Fruit fly (Drosophila melanogaster) Kc167 (cell line): ENCODE results near the gene CG7824.

ENCODE experiments used
- Myc ChIP-seq: fragments of >200 bp; optimal IDR thresholded peaks from 2 replicates; lab custom pipeline; 2017; ENCODE audit warnings: missing external identifiers
- Sin3A ChIP-seq: fragments of >200 bp; optimal IDR thresholded peaks from 2 replicates; lab custom pipeline; 2018; ENCODE audit warnings: missing external identifiers
- h ChIP-seq: fragments of >200 bp; optimal IDR thresholded peaks from 3 replicates; lab custom pipeline; 2018; ENCODE audit warnings: missing external identifiers
- insv ChIP-seq: fragments of >200 bp; optimal IDR thresholded peaks from 3 replicates; lab custom pipeline; 2018; ENCODE audit warnings: missing external identifiers
- psq ChIP-seq: fragments of >200 bp; optimal IDR thresholded peaks from 2 replicates; lab custom pipeline; 2017; ENCODE audit warnings: missing external identifiers
- ttk ChIP-seq: sonication (Bioruptor generic); optimal IDR thresholded peaks from 2 replicates; lab custom pipeline; 2017; ENCODE audit warnings: missing external identifiers

The CG7824 gene

DNA sequence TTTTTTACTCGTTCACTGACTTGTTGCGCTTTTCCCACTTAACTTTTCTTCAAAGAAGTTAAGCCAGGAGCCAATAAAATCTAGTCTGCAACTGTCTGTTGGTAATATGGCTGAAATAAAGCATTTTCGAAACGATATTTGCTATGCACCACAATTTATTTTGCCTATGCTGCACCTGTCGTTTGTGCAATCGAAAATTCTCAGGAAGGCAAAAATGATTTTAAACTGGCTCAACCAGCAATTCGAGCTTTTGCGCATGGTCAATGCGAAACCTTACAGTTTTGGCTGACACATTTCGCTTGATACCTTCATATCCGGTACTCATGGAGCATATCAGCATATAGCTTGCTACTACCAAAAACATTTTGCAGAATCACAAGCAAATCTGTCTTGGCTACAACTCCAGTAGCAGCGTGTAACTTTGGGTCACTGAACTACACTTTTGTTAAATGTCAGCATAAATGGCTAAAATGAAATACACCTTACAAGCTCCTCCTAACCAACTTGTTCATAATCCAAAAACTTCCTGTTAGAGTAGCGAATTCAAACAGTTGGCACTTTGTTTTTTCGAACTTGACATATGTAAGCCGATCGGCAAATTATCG, 18.9 kb downstream of the CG7824 start:
- TF ChIP-seq h, result no peak
- no peak for TF ChIP-seq psq (lab: Kevin White, UChicago)
- no peak for TF ChIP-seq Myc (lab: Kevin White, UChicago)
- TF ChIP-seq Sin3A (lab: Kevin White, UChicago), result no peak
- no peak for TF ChIP-seq insv
- TF ChIP-seq ttk (lab: Kevin White, UChicago), result no peak

DNA sequence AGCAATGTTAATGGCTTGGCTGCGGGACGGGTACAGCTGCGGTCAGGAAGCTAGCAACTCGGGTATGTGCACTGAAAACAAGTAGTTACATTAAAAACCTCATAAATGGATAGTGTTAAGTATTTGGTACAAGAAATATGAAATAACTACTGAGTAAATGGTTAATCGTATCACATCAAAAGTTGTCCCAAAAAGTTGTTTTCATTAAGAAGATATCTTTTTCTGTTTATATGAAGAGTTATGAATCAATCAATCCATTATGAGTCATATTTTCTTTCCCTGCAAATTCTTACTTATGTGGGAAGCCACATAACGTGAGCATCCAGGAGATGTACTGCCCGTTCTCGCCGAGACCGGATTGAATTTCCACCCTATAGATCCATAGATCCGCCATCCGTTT, 20.0 kb downstream of the CG7824 start:
- no peak for TF ChIP-seq ttk (lab: Kevin White, UChicago)
- TF ChIP-seq h, result no peak
- no peak for TF ChIP-seq insv
- TF ChIP-seq Myc (lab: Kevin White, UChicago), result no peak
- no peak for TF ChIP-seq psq (lab: Kevin White, UChicago)
- TF ChIP-seq Sin3A (lab: Kevin White, UChicago), result no peak

DNA sequence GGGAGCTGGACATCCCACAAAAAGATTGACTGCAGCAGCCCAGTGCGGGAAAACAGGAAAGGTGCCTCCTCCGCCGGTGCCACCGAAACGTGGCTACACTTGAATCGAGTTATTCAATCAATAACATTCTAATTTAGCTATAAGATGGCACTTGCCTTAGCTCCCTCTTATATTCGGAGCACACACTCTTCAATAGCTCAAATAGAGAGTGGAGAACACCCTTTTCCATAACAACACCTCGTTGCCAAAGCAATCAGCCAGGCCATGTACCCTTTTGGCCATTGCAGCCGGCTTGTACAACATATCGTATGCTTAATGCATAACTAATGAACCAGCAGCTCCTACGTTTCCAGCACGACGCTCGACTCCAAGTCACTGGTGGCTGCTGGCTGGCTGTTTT, 21.0 kb downstream of the CG7824 start:
- TF ChIP-seq psq (lab: Kevin White, UChicago) (no peak), ttk (lab: Kevin White, UChicago) (no peak), insv (no peak), h (no peak)

DNA sequence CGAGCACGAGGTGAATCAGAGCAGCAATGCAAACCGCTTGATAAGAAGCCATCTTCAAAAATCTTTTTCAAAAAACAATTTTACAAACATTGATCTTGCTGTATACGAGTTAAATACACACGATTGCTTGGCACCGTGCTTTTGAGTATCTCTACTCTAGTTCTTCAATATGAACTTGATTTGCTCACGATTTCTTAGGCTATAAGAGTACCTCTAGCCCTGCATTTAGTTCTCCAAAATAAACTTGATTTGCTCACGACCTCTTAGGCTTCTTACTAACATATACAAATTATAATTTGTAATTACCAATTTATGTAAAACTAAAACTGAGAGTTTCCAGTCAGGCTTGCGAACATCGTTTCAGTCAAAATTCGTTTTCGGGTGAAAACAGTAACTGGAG, 22.5 kb downstream of the CG7824 start, which contains the start of gene CG42592:
CG42592 (minus strand) TSS at position 101 of the 400 bp plus-strand sequence.
- no peak for TF ChIP-seq Myc (lab: Kevin White, UChicago)
- TF ChIP-seq ttk (lab: Kevin White, UChicago), result no peak
- no peak for TF ChIP-seq Sin3A (lab: Kevin White, UChicago)
- no peak for TF ChIP-seq h
- TF ChIP-seq insv, result no peak

DNA sequence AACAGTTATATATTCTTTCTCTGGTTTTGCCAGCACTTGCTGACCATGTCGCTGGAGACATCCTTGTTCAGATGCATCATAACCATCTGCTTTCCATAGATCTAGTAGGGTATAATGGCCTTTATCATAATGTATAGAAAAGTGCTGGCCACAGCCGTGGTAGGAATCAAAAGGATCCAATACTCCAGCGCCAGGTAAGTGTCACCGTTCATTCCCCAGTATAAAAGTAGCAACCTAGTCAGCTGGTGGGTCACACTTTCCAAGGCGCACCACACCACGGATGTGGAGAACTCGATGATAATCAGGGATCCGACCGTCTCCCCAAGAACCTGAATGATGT, 23.1 kb downstream of the CG7824 start, which contains the start of gene Prtl99C:
Prtl99C (plus strand) TSS at position 241 of the 340 bp plus-strand sequence.
- TF ChIP-seq ttk (lab: Kevin White, UChicago) (no peak), insv (no peak), psq (lab: Kevin White, UChicago) (no peak), h (no peak), Sin3A (lab: Kevin White, UChicago) (no peak), Myc (lab: Kevin White, UChicago) (no peak)

DNA sequence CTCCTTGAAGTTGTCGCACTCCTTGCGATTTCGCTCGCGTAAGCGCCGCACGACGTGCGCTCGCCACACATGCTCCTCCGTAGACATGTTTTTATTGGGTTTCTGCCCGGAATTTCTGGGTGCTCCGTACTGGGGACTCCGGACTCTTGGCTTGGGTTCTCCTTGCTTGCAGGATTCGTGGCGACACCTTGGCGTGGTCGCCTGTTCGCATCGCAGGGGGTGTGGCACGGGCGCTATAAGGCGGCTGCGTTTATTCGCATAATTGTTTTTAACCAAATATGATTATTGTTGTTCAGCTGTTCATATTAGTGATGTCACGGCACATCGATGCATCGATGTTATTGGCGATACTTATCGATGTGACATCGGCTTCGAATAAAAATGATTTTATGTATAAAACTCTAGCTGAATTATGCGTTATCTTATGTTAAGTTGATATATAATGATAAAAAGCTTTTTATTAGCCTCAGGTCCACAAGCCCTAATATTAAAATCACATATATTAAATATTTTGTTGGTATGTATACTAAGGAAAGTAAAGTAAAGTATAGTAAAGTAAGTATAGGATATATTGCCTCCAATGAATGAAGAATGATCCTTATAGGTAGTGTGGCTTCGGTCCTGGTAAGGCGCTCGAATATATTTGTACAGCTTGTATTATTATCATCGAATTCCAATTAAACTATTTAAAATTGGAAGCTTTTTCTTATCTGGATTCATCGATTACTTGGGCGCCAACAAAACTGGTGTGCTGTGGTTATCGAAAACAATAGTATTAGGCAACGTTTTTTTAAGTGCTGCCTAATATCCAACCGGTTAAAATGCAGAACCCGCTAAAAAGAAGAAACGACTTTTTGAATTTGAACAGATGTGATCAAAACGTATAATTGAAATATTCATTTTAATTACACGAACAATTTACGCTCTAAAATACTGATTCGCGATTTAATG, 23.7 kb downstream of the CG7824 start, which contains the start of gene Atg16:
Atg16 (minus strand) TSS at position 343 of the 951 bp plus-strand sequence.
- TF ChIP-seq ttk (lab: Kevin White, UChicago) (no peak), Sin3A (lab: Kevin White, UChicago) (no peak), psq (lab: Kevin White, UChicago) (no peak), h (no peak), Myc (lab: Kevin White, UChicago) (no peak), insv (no peak)

DNA sequence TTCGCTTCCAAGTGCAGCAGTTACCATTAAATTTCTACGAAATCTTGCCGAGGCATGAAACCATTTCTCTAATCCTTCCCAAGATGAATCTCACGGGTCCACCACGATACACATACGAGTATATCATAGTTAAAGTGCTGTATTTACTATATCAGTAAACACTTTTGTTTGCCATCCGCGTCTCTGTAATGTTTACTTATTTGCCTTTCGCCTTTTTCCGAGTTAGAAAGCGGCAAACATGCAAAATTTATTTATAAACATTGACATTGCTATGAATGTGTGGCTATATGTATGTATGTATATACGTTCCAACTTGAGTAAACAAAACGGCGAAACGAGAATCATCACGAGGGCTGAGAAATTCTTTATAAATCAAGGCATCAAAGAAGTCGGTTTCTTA, 27.8 kb downstream of the CG7824 start:
- TF ChIP-seq insv (no peak), Myc (lab: Kevin White, UChicago) (no peak), h (no peak), ttk (lab: Kevin White, UChicago) (no peak), Sin3A (lab: Kevin White, UChicago) (no peak), psq (lab: Kevin White, UChicago) (no peak)

DNA sequence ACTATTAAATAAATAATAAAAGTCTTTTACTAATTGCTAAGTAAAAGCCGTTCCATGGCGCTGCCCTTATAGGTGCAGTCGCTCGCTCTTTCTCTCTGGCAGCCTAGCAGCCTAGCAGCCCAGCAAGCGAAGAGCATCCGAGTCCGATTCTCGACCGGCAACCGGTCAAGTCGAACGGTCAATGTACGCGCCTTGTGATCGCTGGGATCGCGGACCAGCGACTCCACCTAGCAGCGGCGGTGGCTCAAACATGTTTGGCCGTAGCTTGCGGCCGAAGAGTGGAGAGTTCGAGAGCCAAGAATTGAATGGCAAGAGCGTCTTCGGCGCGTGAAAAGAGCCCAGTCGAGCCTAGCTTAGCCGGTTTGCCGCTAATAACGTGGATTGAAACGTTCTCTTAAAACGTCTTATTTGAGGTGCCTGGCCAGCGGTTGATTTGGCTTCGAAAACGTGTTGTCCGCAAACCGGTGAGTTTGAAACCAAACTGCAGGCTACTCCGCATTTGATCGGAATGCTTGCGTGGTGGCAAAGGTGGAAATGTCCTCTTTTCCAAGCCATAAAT, 29.4 kb downstream of the CG7824 start:
- TF ChIP-seq ttk (lab: Kevin White, UChicago) (no peak), Sin3A (lab: Kevin White, UChicago) (no peak), h (no peak), insv (no peak), Myc (lab: Kevin White, UChicago) (no peak), psq (lab: Kevin White, UChicago) (no peak)

DNA sequence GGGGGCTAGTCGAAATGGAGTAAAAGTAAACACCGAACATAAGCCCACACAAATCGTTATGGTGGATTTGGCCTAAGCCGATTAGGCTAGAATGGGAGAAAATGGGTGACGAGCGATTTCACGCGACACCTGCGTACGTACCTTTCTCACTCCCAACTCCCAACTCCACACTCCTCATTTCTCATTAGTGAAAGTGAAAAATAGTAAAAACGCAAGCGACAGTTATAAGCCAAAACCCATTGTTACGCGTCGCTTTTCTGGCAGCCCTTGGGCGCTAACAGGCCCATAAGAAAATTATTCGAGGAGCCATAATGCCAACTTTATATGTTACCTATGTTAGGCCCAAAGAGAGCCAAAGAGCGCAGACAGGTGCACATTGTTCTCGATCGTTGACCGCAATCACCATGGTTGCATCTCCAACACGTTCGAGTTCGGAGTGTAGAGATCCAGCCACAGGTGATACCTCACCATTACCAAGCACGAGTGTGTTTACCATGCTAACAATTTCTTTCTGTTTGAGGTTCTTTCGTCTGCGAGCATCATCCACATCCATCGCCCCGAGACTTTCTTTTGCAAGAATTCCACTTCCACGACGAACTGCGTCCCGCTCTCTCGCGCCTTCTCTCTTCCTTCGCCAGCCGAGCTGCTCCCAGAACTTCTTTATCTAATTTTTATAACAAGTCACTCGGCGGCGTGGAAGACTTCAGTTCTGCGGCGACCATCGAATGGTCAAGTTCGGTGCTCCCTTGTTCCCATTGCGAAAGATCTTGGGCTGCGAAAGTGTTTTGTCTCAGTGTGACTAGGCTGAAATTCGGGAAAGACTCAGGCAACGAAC, 40.1 kb downstream of the CG7824 start, which contains the start of gene neo:
neo (plus strand) TSS at position 698 of the 835 bp plus-strand sequence.
- TF ChIP-seq ttk (lab: Kevin White, UChicago) (no peak), psq (lab: Kevin White, UChicago) (no peak), h (no peak), insv (no peak), Sin3A (lab: Kevin White, UChicago) (no peak), Myc (lab: Kevin White, UChicago) (no peak)

DNA sequence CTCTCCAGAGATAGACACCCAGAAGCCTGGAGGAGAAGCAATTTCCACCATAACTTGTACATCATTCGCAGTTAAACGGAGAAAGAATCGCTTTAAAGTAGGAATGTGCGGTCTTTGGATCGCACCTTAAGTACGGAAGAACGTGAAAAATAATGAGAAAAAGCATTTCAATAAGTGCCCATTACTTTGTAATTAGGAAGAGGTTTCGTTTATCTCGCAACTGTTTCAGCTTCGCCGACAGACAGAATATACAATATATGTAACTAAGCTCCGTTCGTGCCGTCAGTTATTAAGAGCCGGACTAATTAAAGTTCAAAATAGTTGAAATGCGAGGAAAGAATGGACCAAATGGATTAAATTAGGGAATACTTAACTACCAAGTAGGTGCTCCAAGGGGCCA, 41.1 kb downstream of the CG7824 start, which contains the start of gene CG7829:
CG7829 (minus strand) TSS at position 101 of the 400 bp plus-strand sequence.
- no peak for TF ChIP-seq h
- TF ChIP-seq Sin3A (lab: Kevin White, UChicago), result no peak
- TF ChIP-seq insv, result no peak
- no peak for TF ChIP-seq Myc (lab: Kevin White, UChicago)
- TF ChIP-seq psq (lab: Kevin White, UChicago), result no peak
- TF ChIP-seq ttk (lab: Kevin White, UChicago), result no peak

DNA sequence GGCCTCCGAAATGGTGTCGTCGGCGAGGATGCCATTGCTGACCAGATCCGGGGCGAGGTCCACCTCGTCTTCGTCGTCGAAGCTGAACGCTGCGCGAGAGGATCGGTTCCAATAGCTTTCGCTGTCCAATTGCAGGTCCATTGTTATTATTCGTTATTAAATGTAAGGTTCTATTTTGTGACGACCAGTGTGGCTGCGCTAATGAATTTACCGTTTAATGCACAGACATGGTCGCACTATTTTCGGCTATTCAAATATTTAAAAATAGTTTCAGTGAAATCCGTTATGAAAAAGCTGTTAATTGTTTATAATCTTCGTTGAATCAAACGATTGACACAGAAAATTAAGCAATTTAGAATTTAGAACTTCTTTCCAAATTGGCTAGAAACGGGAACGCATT, 42.5 kb downstream of the CG7824 start, which contains the start of gene Vps16B:
Vps16B (minus strand) TSS at position 186 of the 400 bp plus-strand sequence.
- TF ChIP-seq h, result no peak
